Fruit fly (Drosophila melanogaster): ENCODE measurements around the gene CG45428.

CG45428 gene

dm6 chr3L:22822544-22823175 is 14.2 kb downstream of the CG45428 start (continued):
- TF ChIP-seq svp (GFP tag) (peak; percentile 85), CG15336 (GFP tag; IDR thresholded peaks at IDR 0.05) (peak; percentile 93), CG34406 (GFP tag; optimal IDR thresholded peaks at IDR 0.05) (peak; percentile 74), Met (GFP tag; optimal IDR thresholded peaks at IDR 0.05) (peak; percentile 65), Sox15 (GFP tag; optimal IDR thresholded peaks at IDR 0.05) (no peak), dac (GFP tag; optimal IDR thresholded peaks at IDR 0.05) (peak; percentile 54), Ets21C (GFP tag; optimal IDR thresholded peaks at IDR 0.05) (no peak), eg (GFP tag; IDR thresholded peaks at IDR 0.05) (peak; percentile 99), CG6854 (GFP tag; optimal IDR thresholded peaks at IDR 0.05) (peak; percentile 96), lz (GFP tag; optimal IDR thresholded peaks at IDR 0.05) (peak; percentile 35), acj6 (GFP tag; optimal IDR thresholded peaks at IDR 0.05) (peak; percentile 40), topi (GFP tag; optimal IDR thresholded peaks at IDR 0.05) (peak; percentile 77), CG8319 (GFP tag; optimal IDR thresholded peaks at IDR 0.05) (peak; percentile 58), Eip78C (GFP tag) (peak; percentile 89), cyc (GFP tag; optimal IDR thresholded peaks at IDR 0.05) (peak; percentile 26), CG11762 (GFP tag; optimal IDR thresholded peaks at IDR 0.05; ENCODE audit: insufficient read depth) (peak; percentile 85), CG31627 (GFP tag; optimal IDR thresholded peaks at IDR 0.05) (peak; percentile 13), fd59A (GFP tag; optimal IDR thresholded peaks at IDR 0.05) (peak; percentile 60), Hr39 (GFP tag; optimal IDR thresholded peaks at IDR 0.05) (no peak), CG8119 (GFP tag; IDR thresholded peaks at IDR 0.05) (peak; percentile 96), CG4318 (GFP tag; optimal IDR thresholded peaks at IDR 0.05) (no peak), CG3032 (tag; optimal IDR thresholded peaks at IDR 0.05) (peak; percentile 68), Smox (GFP tag; optimal IDR thresholded peaks at IDR 0.05) (peak; percentile 59)

- no peak for TF ChIP-seq CG6163 (GFP tag; IDR thresholded peaks at IDR 0.05)
- no peak for TF ChIP-seq CG31627 (GFP tag; optimal IDR thresholded peaks at IDR 0.05)
- TF ChIP-seq CG11762 (GFP tag; optimal IDR thresholded peaks at IDR 0.05; ENCODE audit: insufficient read depth): no peak
- TF ChIP-seq Hr39 (GFP tag; optimal IDR thresholded peaks at IDR 0.05): no peak
- no peak for TF ChIP-seq salr (GFP tag; optimal IDR thresholded peaks at IDR 0.05)
- no peak for TF ChIP-seq Hr4 (GFP tag; optimal IDR thresholded peaks at IDR 0.05)
- no peak for TF ChIP-seq fkh (GFP tag; optimal IDR thresholded peaks at IDR 0.05)
- TF ChIP-seq CG8119 (GFP tag; IDR thresholded peaks at IDR 0.05): no peak
- no peak for TF ChIP-seq spab (GFP tag; optimal IDR thresholded peaks at IDR 0.05)
- no peak for TF ChIP-seq lz (GFP tag; optimal IDR thresholded peaks at IDR 0.05)
- no peak for TF ChIP-seq CG32006 (GFP tag; optimal IDR thresholded peaks at IDR 0.05)
- TF ChIP-seq Sox15 (GFP tag; optimal IDR thresholded peaks at IDR 0.05): no peak
- TF ChIP-seq Met (GFP tag; optimal IDR thresholded peaks at IDR 0.05): no peak
- no peak for TF ChIP-seq Sox14 (GFP tag; optimal IDR thresholded peaks at IDR 0.05)
- TF ChIP-seq cyc (GFP tag; optimal IDR thresholded peaks at IDR 0.05): no peak
- no peak for TF ChIP-seq CG1621 (tag; optimal IDR thresholded peaks at IDR 0.05)
- no peak for TF ChIP-seq net (GFP tag; optimal IDR thresholded peaks at IDR 0.05)
- no peak for TF ChIP-seq svp (GFP tag)
- TF ChIP-seq Gug (GFP tag; IDR thresholded peaks at IDR 0.05): no peak
These were observed 15.5 kb downstream of the CG45428 start for dm6 chr3L:22821377-22821776.

- TF ChIP-seq ss (GFP tag; optimal IDR thresholded peaks at IDR 0.05) (peak; percentile 18 to 23), svp (GFP tag) (peak; percentile 78), CG8119 (GFP tag; IDR thresholded peaks at IDR 0.05) (no peak), Eip78C (GFP tag) (peak; percentile 17), esn (GFP tag; optimal IDR thresholded peaks at IDR 0.05) (peak; percentile 0), dsx (GFP tag; optimal IDR thresholded peaks at IDR 0.05; ENCODE audit: poor library complexity, severe bottlenecking) (peak; percentile 12), CG6792 (GFP tag; optimal IDR thresholded peaks at IDR 0.05) (no peak), CG3032 (tag; optimal IDR thresholded peaks at IDR 0.05) (no peak), achi (GFP tag; optimal IDR thresholded peaks at IDR 0.05) (no peak), CG6163 (GFP tag; IDR thresholded peaks at IDR 0.05) (0 out of 3 replicates have a peak, but pooled peaks have one; percentile 47)
These were observed 16.7 kb downstream of the CG45428 start for dm6 chr3L:22820190-22820589.
